Worm (Caenorhabditis elegans) whole organism, late embryonic: ENCODE data around the gene F40G12.5.

ENCODE experiments used
- sox-4 ChIP-seq: sonication (generic microtip); optimal IDR thresholded peaks from 2 replicates; lab custom pipeline; 2017; ENCODE audit warnings: mild to moderate bottlenecking, missing genetic modification characterization, inconsistent platforms, missing compliant biosample characterization
- tbx-2 ChIP-seq: sonication (generic microtip); optimal IDR thresholded peaks from 2 replicates; lab custom pipeline; 2016; ENCODE audit warnings: missing genetic modification characterization, missing compliant biosample characterization

ce11 chrV:14246761-14247160, 23.9 kb downstream of the F40G12.5 start, which contains the start of gene K02E11.3:
- no peak for TF ChIP-seq tbx-2 (tag; lab: Kevin White, UChicago)
- TF ChIP-seq sox-4 (tag; lab: Kevin White, UChicago), result no peak
